Fruit fly (Drosophila melanogaster): Measurements from ENCODE around the gene hyx.
A peak's percentile ranks its signal among the peaks of the same experiment; 100 is the strongest.

Gene hyx

DNA sequence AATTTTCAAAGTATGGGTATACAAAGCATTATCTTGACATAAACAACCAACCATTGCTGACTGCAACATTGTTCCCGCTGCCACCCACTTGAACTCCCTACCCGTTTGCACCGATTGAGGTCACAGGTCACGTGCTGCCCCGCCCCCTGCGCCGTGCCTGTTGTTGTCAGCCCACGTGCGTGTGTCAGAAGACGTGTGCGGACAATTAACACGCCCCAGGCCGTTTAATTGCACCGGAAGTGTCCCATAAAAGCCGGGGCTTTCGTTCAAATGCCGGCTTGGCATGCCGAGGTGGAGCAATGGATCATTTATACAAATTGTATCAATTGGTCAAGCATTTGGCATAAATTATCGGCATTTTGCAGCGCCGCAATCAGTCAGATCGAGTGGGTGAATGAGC lies 11.5 kb upstream of the hyx start (continued):
- TF ChIP-seq CG13424 (tag; optimal IDR thresholded peaks at IDR 0.05) (no peak), CG14667 (GFP tag; IDR thresholded peaks at IDR 0.05) (no peak), Hmr (GFP tag; optimal IDR thresholded peaks at IDR 0.05) (no peak), CG15514 (GFP tag; optimal IDR thresholded peaks at IDR 0.05) (no peak), Chrac-16 (GFP tag; optimal IDR thresholded peaks at IDR 0.05) (no peak), CG33213 (GFP tag; optimal IDR thresholded peaks at IDR 0.05) (no peak), eyg (GFP tag; optimal IDR thresholded peaks at IDR 0.05) (no peak), Ada2b (GFP tag; IDR thresholded peaks at IDR 0.05) (no peak), Hand (GFP tag; optimal IDR thresholded peaks at IDR 0.05) (no peak), pfk (GFP tag; optimal IDR thresholded peaks at IDR 0.05) (no peak), CG11456 (GFP tag; IDR thresholded peaks at IDR 0.05) (no peak), C15 (GFP tag; IDR thresholded peaks at IDR 0.05) (no peak), CG2116 (GFP tag; optimal IDR thresholded peaks at IDR 0.05) (no peak), CG1603 (tag; optimal IDR thresholded peaks at IDR 0.05) (no peak), mld (GFP tag; IDR thresholded peaks at IDR 0.05; ENCODE audit: partially characterized antibody) (no peak), CG17802 (tag; optimal IDR thresholded peaks at IDR 0.05) (no peak), Lpt (GFP tag; optimal IDR thresholded peaks at IDR 0.05) (no peak), danr (GFP tag; IDR thresholded peaks at IDR 0.05) (no peak), CG16779 (GFP tag; IDR thresholded peaks at IDR 0.05) (no peak), CG6254 (GFP tag; optimal IDR thresholded peaks at IDR 0.05) (no peak), dm (GFP tag; optimal IDR thresholded peaks at IDR 0.05) (no peak), Xrp1 (GFP tag; IDR thresholded peaks at IDR 0.05) (no peak), HmgZ (tag; optimal IDR thresholded peaks at IDR 0.05) (no peak), gcm (GFP tag; optimal IDR thresholded peaks at IDR 0.05) (no peak), CG43689 (GFP tag; IDR thresholded peaks at IDR 0.05) (no peak), fru (optimal IDR thresholded peaks at IDR 0.05) (no peak), CG31388 (GFP tag; optimal IDR thresholded peaks at IDR 0.05) (no peak), Kr (GFP tag; optimal IDR thresholded peaks at IDR 0.05) (no peak), ham (GFP tag; IDR thresholded peaks at IDR 0.05) (no peak), CG31224 (GFP tag; IDR thresholded peaks at IDR 0.05) (no peak), D19A (tag; optimal IDR thresholded peaks at IDR 0.05) (no peak), trh (GFP tag; optimal IDR thresholded peaks at IDR 0.05) (no peak), CG11398 (GFP tag; optimal IDR thresholded peaks at IDR 0.05) (no peak), GATAe (GFP tag; conservative IDR thresholded peaks at IDR 0.05) (no peak), CG10565 (GFP tag; optimal IDR thresholded peaks at IDR 0.05) (no peak), toy (GFP tag; IDR thresholded peaks at IDR 0.05) (no peak), sob (GFP tag; IDR thresholded peaks at IDR 0.05) (no peak), CG9437 (GFP tag; optimal IDR thresholded peaks at IDR 0.05) (no peak), CG12299 (tag; optimal IDR thresholded peaks at IDR 0.05) (no peak), CG15073 (GFP tag; optimal IDR thresholded peaks at IDR 0.05) (no peak), CG5180 (GFP tag; optimal IDR thresholded peaks at IDR 0.05) (no peak), Antp (GFP tag; optimal IDR thresholded peaks at IDR 0.05) (no peak), CG6854 (GFP tag; optimal IDR thresholded peaks at IDR 0.05) (no peak), cas (GFP tag; IDR thresholded peaks at IDR 0.05) (no peak), salm (tag; optimal IDR thresholded peaks at IDR 0.05) (no peak), CG31441 (GFP tag; IDR thresholded peaks at IDR 0.05) (no peak), tgo (GFP tag; IDR thresholded peaks at IDR 0.05) (no peak), Fer3 (tag; optimal IDR thresholded peaks at IDR 0.05) (no peak), YL-1 (GFP tag; optimal IDR thresholded peaks at IDR 0.05) (no peak), Hr78 (GFP tag; optimal IDR thresholded peaks at IDR 0.05) (peak in 1 of 2 experiments; percentile 98), Atf6 (GFP tag; IDR thresholded peaks at IDR 0.05) (no peak), CG3726 (GFP tag; IDR thresholded peaks at IDR 0.05) (no peak), bab2 (GFP tag; optimal IDR thresholded peaks at IDR 0.05) (no peak)
